Fruit fly (Drosophila melanogaster) whole organism, embryonic: ENCODE data around the gene CG42541.

ENCODE experiments used
- CG10209 ChIP-seq: fragments of 200-800 bp; sonication (Bioruptor generic); optimal IDR thresholded peaks from 3 replicates; lab custom pipeline; 2017; ENCODE audit warnings: missing biosample characterization, mild to moderate bottlenecking, missing genetic modification characterization, missing genetic modification reagents
- CG12744 ChIP-seq: fragments of 200-800 bp; sonication (Bioruptor generic); optimal IDR thresholded peaks from 2 replicates; lab custom pipeline; 2016; ENCODE audit warnings: missing biosample characterization, missing genetic modification characterization
- CG12769 ChIP-seq: fragments of 200-800 bp; sonication (Bioruptor generic); optimal IDR thresholded peaks from 2 replicates; lab custom pipeline; 2019; ENCODE audit warnings: missing biosample characterization, mild to moderate bottlenecking, missing genetic modification characterization, moderate library complexity
- CG13296 ChIP-seq: fragments of 200-800 bp; sonication (Bioruptor generic); optimal IDR thresholded peaks from 3 replicates; lab custom pipeline; 2018; ENCODE audit warnings: missing biosample characterization, mild to moderate bottlenecking, missing genetic modification characterization
- CG14050 ChIP-seq: fragments of 200-800 bp; sonication (Bioruptor generic); IDR thresholded peaks from 3 replicates; pipeline ENCODE4 v1.3.6; 2022; ENCODE audit warnings: missing biosample characterization, missing genetic modification characterization
- CG2116 ChIP-seq: fragments of 200-800 bp; sonication (Bioruptor generic); optimal IDR thresholded peaks from 3 replicates; lab custom pipeline; 2018; ENCODE audit warnings: missing biosample characterization, mild to moderate bottlenecking, missing genetic modification characterization
- CG2712 ChIP-seq: fragments of 200-800 bp; optimal IDR thresholded peaks from 3 replicates; lab custom pipeline; 2019; ENCODE audit warnings: missing biosample characterization, mild to moderate bottlenecking, missing genetic modification characterization, moderate library complexity
- CG34422 ChIP-seq: fragments of 200-800 bp; sonication (Bioruptor generic); IDR thresholded peaks from 3 replicates; pipeline ENCODE4 v1.3.6; 2022; ENCODE audit warnings: missing biosample characterization, missing genetic modification characterization
- CG6272 ChIP-seq: fragments of 200-800 bp; sonication (Bioruptor generic); IDR thresholded peaks from 2 replicates; pipeline ENCODE4 v1.3.6; 2022; ENCODE audit warnings: missing biosample characterization, missing genetic modification characterization
- CG6654 ChIP-seq: fragments of 200-800 bp; sonication (Bioruptor generic); optimal IDR thresholded peaks from 2 replicates; lab custom pipeline; 2017; ENCODE audit warnings: missing biosample characterization, mild to moderate bottlenecking, missing genetic modification characterization
- CG8359 ChIP-seq: fragments of 200-800 bp; sonication (Bioruptor generic); optimal IDR thresholded peaks from 2 replicates; lab custom pipeline; 2017; ENCODE audit warnings: missing biosample characterization, mild to moderate bottlenecking, missing genetic modification characterization, borderline replicate concordance
- CG8944 ChIP-seq: fragments of 200-800 bp; sonication (Bioruptor generic); optimal IDR thresholded peaks from 3 replicates; lab custom pipeline; 2016; ENCODE audit warnings: missing biosample characterization, missing genetic modification characterization
- D19A ChIP-seq: fragments of 200-800 bp; optimal IDR thresholded peaks from 3 replicates; lab custom pipeline; 2019; ENCODE audit warnings: missing biosample characterization, mild to moderate bottlenecking, missing genetic modification characterization, moderate library complexity
- Dek ChIP-seq: fragments of 200-800 bp; sonication (Bioruptor generic); optimal IDR thresholded peaks from 3 replicates; lab custom pipeline; 2019; ENCODE audit warnings: missing biosample characterization, mild to moderate bottlenecking, missing genetic modification characterization, moderate library complexity
- E2f2 ChIP-seq: fragments of 200-800 bp; sonication (Bioruptor generic); IDR thresholded peaks from 2 replicates; pipeline ENCODE4 v1.3.6; 2022; ENCODE audit warnings: missing biosample characterization, missing genetic modification characterization
- H2.0 ChIP-seq: fragments of 200-800 bp; sonication (Bioruptor generic); IDR thresholded peaks from 2 replicates; pipeline ENCODE4 v1.3.6; 2022; ENCODE audit warnings: missing biosample characterization, missing genetic modification characterization
- HHEX ChIP-seq: fragments of 200-800 bp; sonication (Bioruptor generic); optimal IDR thresholded peaks from 3 replicates; lab custom pipeline; 2017; ENCODE audit warnings: missing biosample characterization, mild to moderate bottlenecking, missing genetic modification characterization, missing genetic modification reagents
- Hmr ChIP-seq: fragments of 200-800 bp; sonication (Bioruptor generic); optimal IDR thresholded peaks from 3 replicates; lab custom pipeline; 2017; ENCODE audit warnings: mild to moderate bottlenecking, missing biosample characterization, missing genetic modification reagents, missing genetic modification characterization
- Hsf ChIP-seq: fragments of 200-800 bp; sonication (Bioruptor generic); optimal IDR thresholded peaks from 3 replicates; lab custom pipeline; 2016; ENCODE audit warnings: missing biosample characterization, missing genetic modification characterization
- MBD-R2 ChIP-seq: fragments of 200-800 bp; sonication (Bioruptor generic); IDR thresholded peaks from 2 replicates; pipeline ENCODE4 v1.3.6; 2022; ENCODE audit warnings: missing biosample characterization, missing genetic modification characterization
- Nf-YC ChIP-seq: fragments of 200-800 bp; optimal IDR thresholded peaks from 3 replicates; lab custom pipeline; 2019; ENCODE audit warnings: missing biosample characterization, mild to moderate bottlenecking, missing genetic modification characterization, moderate library complexity
- NfI ChIP-seq: fragments of 200-800 bp; sonication (Bioruptor generic); optimal IDR thresholded peaks from 3 replicates; lab custom pipeline; 2018; ENCODE audit warnings: missing biosample characterization, mild to moderate bottlenecking, missing genetic modification characterization, moderate library complexity
- PHDP ChIP-seq: fragments of 200-800 bp; sonication (Bioruptor generic); optimal IDR thresholded peaks from 3 replicates; lab custom pipeline; 2018; ENCODE audit warnings: missing biosample characterization, mild to moderate bottlenecking, missing genetic modification characterization, moderate library complexity
- Poxn ChIP-seq: fragments of 200-800 bp; sonication (Bioruptor generic); IDR thresholded peaks from 2 replicates; pipeline ENCODE4 v1.3.6; 2022; ENCODE audit warnings: missing biosample characterization, missing genetic modification characterization
- Ptx1 ChIP-seq: fragments of 200-800 bp; sonication (Bioruptor generic); IDR thresholded peaks from 2 replicates; pipeline ENCODE4 v1.3.6; 2022; ENCODE audit warnings: missing biosample characterization, missing genetic modification characterization
- Sox102F ChIP-seq: fragments of 200-800 bp; sonication (Bioruptor generic); optimal IDR thresholded peaks from 2 replicates; lab custom pipeline; 2018; ENCODE audit warnings: missing biosample characterization, mild to moderate bottlenecking, missing genetic modification characterization, moderate library complexity
- Spps ChIP-seq: fragments of 200-800 bp; sonication (Bioruptor generic); optimal IDR thresholded peaks from 2 replicates; lab custom pipeline; 2018; ENCODE audit warnings: missing biosample characterization, mild to moderate bottlenecking, missing genetic modification characterization
- Stat92E ChIP-seq, 3 experiments: fragments of >200 bp in 2 of 3; fragments of 200-800 bp in 1 of 3; sonication (Bioruptor generic) in 1 of 3; optimal IDR thresholded peaks; 2 replicates each; lab custom pipeline; 2017 to 2019; ENCODE audit warnings: missing biosample characterization in 3 of 3, missing genetic modification characterization in 3 of 3, mild to moderate bottlenecking in 1 of 3, moderate library complexity in 1 of 3
- YL-1 ChIP-seq: fragments of 200-800 bp; sonication (Bioruptor generic); optimal IDR thresholded peaks from 3 replicates; lab custom pipeline; 2017; ENCODE audit warnings: missing biosample characterization, mild to moderate bottlenecking, missing genetic modification characterization
- aop ChIP-seq: fragments of 200-800 bp; sonication (Bioruptor generic); IDR thresholded peaks from 2 replicates; pipeline ENCODE4 v1.3.6; 2022; ENCODE audit warnings: missing biosample characterization, missing genetic modification characterization
- az2 ChIP-seq: fragments of 200-800 bp; sonication (Bioruptor generic); optimal IDR thresholded peaks from 3 replicates; lab custom pipeline; 2016; ENCODE audit warnings: missing biosample characterization, missing genetic modification characterization
- btn ChIP-seq: fragments of 200-800 bp; sonication (Bioruptor generic); optimal IDR thresholded peaks from 2 replicates; lab custom pipeline; 2016; ENCODE audit warnings: missing biosample characterization, missing genetic modification characterization
- cg ChIP-seq: fragments of 200-800 bp; sonication (Bioruptor generic); optimal IDR thresholded peaks from 3 replicates; lab custom pipeline; 2019; ENCODE audit warnings: missing biosample characterization, mild to moderate bottlenecking, missing genetic modification characterization, moderate library complexity
- croc ChIP-seq: fragments of 200-800 bp; sonication (Bioruptor generic); conservative IDR thresholded peaks from 3 replicates; pipeline ENCODE4 v1.3.6; 2022; ENCODE audit warnings: missing biosample characterization, missing genetic modification characterization
- dpn ChIP-seq, 2 experiments: fragments of 200-800 bp; sonication (Bioruptor generic); optimal IDR thresholded peaks; 3 replicates each; lab custom pipeline; 2016; ENCODE audit warnings: missing biosample characterization in 2 of 2, missing genetic modification characterization in 2 of 2
- fd64A ChIP-seq: fragments of 200-800 bp; sonication (Bioruptor generic); optimal IDR thresholded peaks from 3 replicates; lab custom pipeline; 2018; ENCODE audit warnings: missing biosample characterization, mild to moderate bottlenecking, missing genetic modification characterization
- ftz-f1 ChIP-seq: fragments of 200-800 bp; sonication (Bioruptor generic); optimal IDR thresholded peaks from 2 replicates; lab custom pipeline; 2016; ENCODE audit warnings: missing biosample characterization, missing genetic modification characterization
- gcm2 ChIP-seq: fragments of 200-800 bp; sonication (Bioruptor generic); optimal IDR thresholded peaks from 2 replicates; lab custom pipeline; 2016; ENCODE audit warnings: missing biosample characterization, missing genetic modification characterization
- gem ChIP-seq: fragments of 200-800 bp; sonication (Bioruptor generic); optimal IDR thresholded peaks from 2 replicates; lab custom pipeline; 2019; ENCODE audit warnings: missing biosample characterization, mild to moderate bottlenecking, missing genetic modification characterization, moderate library complexity
- h ChIP-seq: fragments of >200 bp; optimal IDR thresholded peaks from 2 replicates; lab custom pipeline; 2017
- hb ChIP-seq: fragments of 200-800 bp; sonication (Bioruptor generic); IDR thresholded peaks from 3 replicates; pipeline ENCODE4 v1.3.6; 2022; ENCODE audit warnings: missing biosample characterization, missing genetic modification characterization; ENCODE audit not compliant: partially characterized antibody
- lmd ChIP-seq: fragments of 200-800 bp; sonication (Bioruptor generic); IDR thresholded peaks from 2 replicates; pipeline ENCODE4 v1.3.6; 2022; ENCODE audit warnings: missing biosample characterization, missing genetic modification characterization
- pnt ChIP-seq: fragments of 200-800 bp; sonication (Bioruptor generic); optimal IDR thresholded peaks from 3 replicates; lab custom pipeline; 2016; ENCODE audit warnings: missing biosample characterization, missing genetic modification characterization
- schlank ChIP-seq: fragments of 200-800 bp; sonication (Bioruptor generic); optimal IDR thresholded peaks from 2 replicates; lab custom pipeline; 2018; ENCODE audit warnings: missing biosample characterization, mild to moderate bottlenecking, missing genetic modification characterization
- sd ChIP-seq: fragments of 200-800 bp; sonication (Bioruptor generic); optimal IDR thresholded peaks from 3 replicates; lab custom pipeline; 2018; ENCODE audit warnings: missing biosample characterization, mild to moderate bottlenecking, missing genetic modification characterization, moderate library complexity
- sima ChIP-seq: fragments of 200-800 bp; sonication (Bioruptor generic); optimal IDR thresholded peaks from 2 replicates; lab custom pipeline; 2016; ENCODE audit warnings: missing biosample characterization, missing genetic modification characterization
- sr ChIP-seq: fragments of 200-800 bp; sonication (Bioruptor generic); IDR thresholded peaks from 3 replicates; pipeline ENCODE4 v1.3.6; 2022; ENCODE audit warnings: missing biosample characterization, missing genetic modification characterization
- twi ChIP-seq: fragments of 200-800 bp; optimal IDR thresholded peaks from 2 replicates; lab custom pipeline; 2019; ENCODE audit warnings: missing biosample characterization, mild to moderate bottlenecking, missing genetic modification characterization, moderate library complexity
- unc-4 ChIP-seq: fragments of 200-800 bp; sonication (Bioruptor generic); IDR thresholded peaks from 2 replicates; pipeline ENCODE4 v1.3.6; 2022; ENCODE audit warnings: missing biosample characterization, missing genetic modification characterization; ENCODE audit not compliant: partially characterized antibody
- wek ChIP-seq: fragments of 200-800 bp; sonication (Bioruptor generic); optimal IDR thresholded peaks from 3 replicates; lab custom pipeline; 2018; ENCODE audit warnings: missing biosample characterization, mild to moderate bottlenecking, missing genetic modification characterization, moderate library complexity

CG42541 gene

dm6 chrX:3868456-3869023 is 61.8 kb downstream of the CG42541 start, which contains the start of gene CG2930 (continued):
- TF ChIP-seq Nf-YC (tag; lab: Kevin White, UChicago) (peak; percentile 23), dpn (GFP tag; optimal IDR thresholded peaks at IDR 0.05; lab: Kevin White, UChicago) (peak; percentile 73 to 87), PHDP (peak; percentile 79), Dek (peak; percentile 65), lmd (GFP tag; lab: Robert Waterston, UW) (peak; percentile 89), E2f2 (peak; percentile 58), CG8944 (GFP tag; lab: Kevin White, UChicago) (peak; percentile 83), CG6272 (peak; percentile 71), Ptx1 (GFP tag; lab: Robert Waterston, UW) (peak; percentile 91), Hsf (peak; percentile 83), sd (tag; lab: Kevin White, UChicago) (no peak), Sox102F (GFP tag; lab: Kevin White, UChicago) (peak; percentile 90), wek (GFP tag; lab: Kevin White, UChicago) (peak; percentile 60), HHEX (GFP tag; lab: Kevin White, UChicago) (peak; percentile 81), sima (GFP tag; lab: Kevin White, UChicago) (peak; percentile 31), fd64A (GFP tag; lab: Kevin White, UChicago) (peak; percentile 78), gcm2 (GFP tag; lab: Kevin White, UChicago) (peak; percentile 52), Spps (peak; percentile 73), CG2712 (tag; lab: Kevin White, UChicago) (peak; percentile 88), MBD-R2 (peak; percentile 45; the same call in 1 of the 2 replicates), btn (peak; percentile 84), CG12744 (GFP tag; lab: Kevin White, UChicago) (peak; percentile 51), ftz-f1 (GFP tag; lab: Kevin White, UChicago) (no peak), CG2116 (GFP tag; lab: Kevin White, UChicago) (peak; percentile 23), cg (GFP tag; lab: Kevin White, UChicago) (no peak), sr (GFP tag; lab: Robert Waterston, UW) (peak; percentile 75), YL-1 (GFP tag; lab: Kevin White, UChicago) (peak; percentile 15), aop (GFP tag; lab: Robert Waterston, UW) (peak; percentile 80), schlank (peak; percentile 16), Poxn (GFP tag; lab: Robert Waterston, UW) (no peak), CG12769 (peak; percentile 75), CG10209 (peak; percentile 78), H2.0 (peak; percentile 87), CG6654 (GFP tag; lab: Kevin White, UChicago) (peak; percentile 64), NfI (GFP tag; lab: Kevin White, UChicago) (peak; percentile 85), Hmr (GFP tag; lab: Kevin White, UChicago) (peak; percentile 64), CG14050 (GFP tag; lab: Robert Waterston, UW) (peak; percentile 89), twi (tag; lab: Kevin White, UChicago) (peak; percentile 32), CG13296 (GFP tag; lab: Kevin White, UChicago) (peak; percentile 55), CG8359 (GFP tag; lab: Kevin White, UChicago) (peak; percentile 65), Stat92E (GFP tag; optimal IDR thresholded peaks at IDR 0.05; lab: Kevin White, UChicago) (peak in 1 of 3 experiments; percentile 14), unc-4 (GFP tag; lab: Robert Waterston, UW) (no peak), h (no peak), pnt (GFP tag; lab: Kevin White, UChicago) (peak; percentile 86), D19A (tag; lab: Kevin White, UChicago) (peak; percentile 72), az2 (GFP tag; lab: Kevin White, UChicago) (peak; percentile 87), CG34422 (GFP tag; lab: Robert Waterston, UW) (peak; percentile 92), hb (GFP tag; lab: Robert Waterston, UW) (no peak), gem (tag; lab: Kevin White, UChicago) (peak; percentile 90), croc (GFP tag; lab: Robert Waterston, UW) (peak; percentile 85)
